Worm (Caenorhabditis elegans) whole organism, midembryonic: ENCODE measurements around the gene F21C10.11.

Source experiments
- T22C8.4 ChIP-seq: fragments of 200-800 bp; sonication (Bioruptor generic); IDR thresholded peaks from 2 replicates; pipeline ENCODE4 v1.3.6; 2022; ENCODE audit warnings: missing genetic modification characterization, missing compliant biosample characterization
- cog-1 ChIP-seq: sonication (generic microtip); optimal IDR thresholded peaks from 2 replicates; lab custom pipeline; 2016; ENCODE audit warnings: missing genetic modification characterization, missing compliant biosample characterization
- klf-2 ChIP-seq: fragments of 200-800 bp; sonication (Bioruptor generic); conservative IDR thresholded peaks from 2 replicates; pipeline ENCODE4 v1.3.6; 2022; ENCODE audit warnings: missing genetic modification reagents, missing genetic modification characterization, missing compliant biosample characterization
- med-1 ChIP-seq: sonication (generic microtip); optimal IDR thresholded peaks from 2 replicates; lab custom pipeline; 2017; ENCODE audit warnings: missing genetic modification characterization, mild to moderate bottlenecking, missing compliant biosample characterization, antibody characterized with exemption, missing genetic modification reagents; ENCODE audit not compliant: insufficient read depth
- tab-1 ChIP-seq: fragments of 200-800 bp; sonication (Bioruptor generic); IDR thresholded peaks from 2 replicates; pipeline ENCODE4 v1.3.6; 2022; ENCODE audit warnings: missing genetic modification characterization, missing compliant biosample characterization

ce11 chrV:9081410-9081809 is 41.9 kb upstream of the F21C10.11 start:
- TF ChIP-seq cog-1 = no peak
- TF ChIP-seq klf-2 (GFP tag; lab: Robert Waterston, UW) = no peak
- no peak for TF ChIP-seq tab-1 (GFP tag; lab: Robert Waterston, UW)
- no peak for TF ChIP-seq T22C8.4 (GFP tag; lab: Robert Waterston, UW)
- no peak for TF ChIP-seq med-1 (GFP tag; lab: Kevin White, UChicago)
